Fruit fly (Drosophila melanogaster) whole organism, embryonic: ENCODE measurements around the gene Gdi.

Experiments
- Antp ChIP-seq: fragments of 200-800 bp; sonication (Bioruptor generic); optimal IDR thresholded peaks from 3 replicates; lab custom pipeline; 2016; ENCODE audit warnings: missing biosample characterization, missing genetic modification characterization
- Bdp1 ChIP-seq: fragments of 200-800 bp; sonication (Bioruptor generic); optimal IDR thresholded peaks from 3 replicates; lab custom pipeline; 2016; ENCODE audit warnings: missing biosample characterization, missing genetic modification characterization
- CG10274 ChIP-seq: fragments of 200-800 bp; sonication (Bioruptor generic); optimal IDR thresholded peaks from 3 replicates; lab custom pipeline; 2017; ENCODE audit warnings: missing biosample characterization, mild to moderate bottlenecking, missing genetic modification characterization
- CG10366 ChIP-seq: fragments of 200-800 bp; sonication (Bioruptor generic); IDR thresholded peaks from 2 replicates; pipeline ENCODE4 v1.3.6; 2022; ENCODE audit warnings: missing biosample characterization, missing genetic modification characterization
- CG10462 ChIP-seq: fragments of 200-800 bp; sonication (Bioruptor generic); optimal IDR thresholded peaks from 2 replicates; lab custom pipeline; 2016; ENCODE audit warnings: missing biosample characterization, missing genetic modification characterization
- CG11247 ChIP-seq: fragments of 200-800 bp; sonication (Bioruptor generic); IDR thresholded peaks from 2 replicates; pipeline ENCODE4 v1.3.6; 2022; ENCODE audit warnings: missing biosample characterization, missing genetic modification characterization
- CG11504 ChIP-seq: fragments of 200-800 bp; sonication (Bioruptor generic); optimal IDR thresholded peaks from 3 replicates; lab custom pipeline; 2019; ENCODE audit warnings: missing biosample characterization, mild to moderate bottlenecking, missing genetic modification characterization, moderate library complexity
- CG12236 ChIP-seq: fragments of 200-800 bp; sonication (Bioruptor generic); optimal IDR thresholded peaks from 2 replicates; lab custom pipeline; 2016; ENCODE audit warnings: missing biosample characterization, missing genetic modification characterization
- CG14860 ChIP-seq: fragments of 200-800 bp; sonication (Bioruptor generic); IDR thresholded peaks from 3 replicates; pipeline ENCODE4 v1.3.6; 2022; ENCODE audit warnings: missing biosample characterization, missing genetic modification characterization; ENCODE audit not compliant: partially characterized antibody
- CG15514 ChIP-seq: fragments of 200-800 bp; sonication (Bioruptor generic); optimal IDR thresholded peaks from 3 replicates; lab custom pipeline; 2017; ENCODE audit warnings: missing biosample characterization, missing genetic modification characterization, mild to moderate bottlenecking, moderate library complexity, missing genetic modification reagents
- CG1603 ChIP-seq: fragments of 200-800 bp; sonication (Bioruptor generic); optimal IDR thresholded peaks from 2 replicates; lab custom pipeline; 2019; ENCODE audit warnings: missing biosample characterization, mild to moderate bottlenecking, missing genetic modification characterization, moderate library complexity
- CG16863 ChIP-seq: fragments of 200-800 bp; sonication (Bioruptor generic); optimal IDR thresholded peaks from 3 replicates; lab custom pipeline; 2016; ENCODE audit warnings: missing biosample characterization, missing genetic modification characterization
- CG17802 ChIP-seq: fragments of 200-800 bp; sonication (Bioruptor generic); optimal IDR thresholded peaks from 2 replicates; lab custom pipeline; 2018; ENCODE audit warnings: missing biosample characterization, mild to moderate bottlenecking, missing genetic modification characterization, moderate library complexity
- CG18619 ChIP-seq: fragments of 200-800 bp; sonication (Bioruptor generic); optimal IDR thresholded peaks from 3 replicates; lab custom pipeline; 2017; ENCODE audit warnings: missing biosample characterization, mild to moderate bottlenecking, missing genetic modification characterization
- CG31365 ChIP-seq: fragments of 200-800 bp; sonication (Bioruptor generic); optimal IDR thresholded peaks from 2 replicates; lab custom pipeline; 2018; ENCODE audit warnings: missing biosample characterization, mild to moderate bottlenecking, missing genetic modification characterization
- CG3838 ChIP-seq: fragments of 200-800 bp; sonication (Bioruptor generic); optimal IDR thresholded peaks from 3 replicates; lab custom pipeline; 2016; ENCODE audit warnings: missing biosample characterization, missing genetic modification characterization
- CG4328 ChIP-seq: fragments of 200-800 bp; sonication (Bioruptor generic); optimal IDR thresholded peaks from 3 replicates; lab custom pipeline; 2017; ENCODE audit warnings: missing biosample characterization, missing genetic modification reagents, missing genetic modification characterization
- CG5245 ChIP-seq: fragments of 200-800 bp; sonication (Bioruptor generic); optimal IDR thresholded peaks from 3 replicates; lab custom pipeline; 2016; ENCODE audit warnings: missing biosample characterization, missing genetic modification characterization
- CG7745 ChIP-seq: fragments of 200-800 bp; sonication (Bioruptor generic); optimal IDR thresholded peaks from 2 replicates; lab custom pipeline; 2018; ENCODE audit warnings: missing biosample characterization, mild to moderate bottlenecking, missing genetic modification characterization, moderate library complexity
- CG8924 ChIP-seq: fragments of 200-800 bp; optimal IDR thresholded peaks from 3 replicates; lab custom pipeline; 2019; ENCODE audit warnings: missing biosample characterization, mild to moderate bottlenecking, missing genetic modification characterization, moderate library complexity
- CG9437 ChIP-seq: fragments of 200-800 bp; sonication (Bioruptor generic); optimal IDR thresholded peaks from 2 replicates; lab custom pipeline; 2018; ENCODE audit warnings: missing biosample characterization, mild to moderate bottlenecking, missing genetic modification characterization
- CG9609 ChIP-seq: fragments of 200-800 bp; sonication (Bioruptor generic); optimal IDR thresholded peaks from 3 replicates; lab custom pipeline; 2016; ENCODE audit warnings: missing biosample characterization, missing genetic modification characterization
- CG9797 ChIP-seq: fragments of 200-800 bp; sonication (Bioruptor generic); optimal IDR thresholded peaks from 3 replicates; lab custom pipeline; 2018; ENCODE audit warnings: missing biosample characterization, mild to moderate bottlenecking, missing genetic modification characterization
- D ChIP-seq, 2 experiments: fragments of 200-800 bp in 1 of 2; fragments of >200 bp in 1 of 2; sonication (Bioruptor generic) in 1 of 2; optimal IDR thresholded peaks; 2 replicates in 1 of 2; 3 replicates in 1 of 2; lab custom pipeline; 2017; ENCODE audit warnings: mild to moderate bottlenecking in 1 of 2, missing biosample characterization in 1 of 2, missing genetic modification characterization in 1 of 2, missing genetic modification reagents in 1 of 2
- Dll ChIP-seq: fragments of 200-800 bp; sonication (Bioruptor generic); IDR thresholded peaks from 4 replicates; pipeline ENCODE4 v1.3.6; 2022; ENCODE audit warnings: missing biosample characterization, missing genetic modification characterization; ENCODE audit not compliant: partially characterized antibody
- E2f2 ChIP-seq: fragments of 200-800 bp; sonication (Bioruptor generic); IDR thresholded peaks from 2 replicates; pipeline ENCODE4 v1.3.6; 2022; ENCODE audit warnings: missing biosample characterization, missing genetic modification characterization
- Ets65A ChIP-seq: fragments of 200-800 bp; sonication (Bioruptor generic); peaks from one replicate; lab custom pipeline; 2016; ENCODE audit warnings: missing biosample characterization, missing genetic modification characterization
- Fer1 ChIP-seq: fragments of 200-800 bp; sonication (Bioruptor generic); optimal IDR thresholded peaks from 2 replicates; lab custom pipeline; 2017; ENCODE audit warnings: missing biosample characterization, mild to moderate bottlenecking, missing genetic modification characterization
- H2.0 ChIP-seq: fragments of 200-800 bp; sonication (Bioruptor generic); IDR thresholded peaks from 2 replicates; pipeline ENCODE4 v1.3.6; 2022; ENCODE audit warnings: missing biosample characterization, missing genetic modification characterization
- HHEX ChIP-seq: fragments of 200-800 bp; sonication (Bioruptor generic); optimal IDR thresholded peaks from 3 replicates; lab custom pipeline; 2017; ENCODE audit warnings: missing biosample characterization, mild to moderate bottlenecking, missing genetic modification characterization, missing genetic modification reagents
- Hmr ChIP-seq: fragments of 200-800 bp; sonication (Bioruptor generic); optimal IDR thresholded peaks from 3 replicates; lab custom pipeline; 2017; ENCODE audit warnings: mild to moderate bottlenecking, missing biosample characterization, missing genetic modification reagents, missing genetic modification characterization
- Stat92E ChIP-seq, 3 experiments: fragments of >200 bp in 2 of 3; fragments of 200-800 bp in 1 of 3; sonication (Bioruptor generic) in 1 of 3; optimal IDR thresholded peaks; 2 replicates each; lab custom pipeline; 2017 to 2019; ENCODE audit warnings: missing biosample characterization in 3 of 3, missing genetic modification characterization in 3 of 3, mild to moderate bottlenecking in 1 of 3, moderate library complexity in 1 of 3
- TFAM ChIP-seq: fragments of 200-800 bp; sonication (Bioruptor generic); optimal IDR thresholded peaks from 2 replicates; lab custom pipeline; 2017; ENCODE audit warnings: missing biosample characterization, missing genetic modification characterization, inconsistent platforms
- Vsx1 ChIP-seq: fragments of 200-800 bp; sonication (Bioruptor generic); optimal IDR thresholded peaks from 2 replicates; lab custom pipeline; 2017; ENCODE audit warnings: missing biosample characterization, mild to moderate bottlenecking, missing genetic modification characterization, missing genetic modification reagents
- cad ChIP-seq: fragments of >200 bp; optimal IDR thresholded peaks from 2 replicates; lab custom pipeline; 2017; ENCODE audit warnings: missing biosample characterization, missing genetic modification characterization
- cato ChIP-seq: fragments of 200-800 bp; sonication (Bioruptor generic); optimal IDR thresholded peaks from 2 replicates; lab custom pipeline; 2016; ENCODE audit warnings: missing biosample characterization, missing genetic modification characterization, borderline replicate concordance
- chif ChIP-seq, 2 experiments: fragments of 200-800 bp; sonication (Bioruptor generic); optimal IDR thresholded peaks; 3 replicates each; lab custom pipeline; 2016; ENCODE audit warnings: missing biosample characterization in 2 of 2, missing genetic modification characterization in 2 of 2
- crc ChIP-seq: fragments of 200-800 bp; sonication (Bioruptor generic); optimal IDR thresholded peaks from 2 replicates; lab custom pipeline; 2016; ENCODE audit warnings: missing biosample characterization, missing genetic modification characterization
- dati ChIP-seq: fragments of 200-800 bp; sonication (Bioruptor generic); IDR thresholded peaks from 2 replicates; pipeline ENCODE4 v1.3.6; 2022; ENCODE audit warnings: missing biosample characterization, missing genetic modification characterization
- eve ChIP-seq, 2 experiments: fragments of >200 bp; optimal IDR thresholded peaks; 2 replicates each; lab custom pipeline; 2017; ENCODE audit warnings: missing biosample characterization in 2 of 2, missing genetic modification characterization in 2 of 2
- fd64A ChIP-seq: fragments of 200-800 bp; sonication (Bioruptor generic); optimal IDR thresholded peaks from 3 replicates; lab custom pipeline; 2018; ENCODE audit warnings: missing biosample characterization, mild to moderate bottlenecking, missing genetic modification characterization
- fd96Cb ChIP-seq: fragments of 200-800 bp; sonication (Bioruptor generic); optimal IDR thresholded peaks from 2 replicates; lab custom pipeline; 2018; ENCODE audit warnings: missing biosample characterization, mild to moderate bottlenecking, missing genetic modification characterization, moderate library complexity
- jigr1 ChIP-seq: fragments of 200-800 bp; sonication (Bioruptor generic); IDR thresholded peaks from 3 replicates; pipeline ENCODE4 v1.3.6; 2022; ENCODE audit warnings: missing biosample characterization, missing genetic modification characterization
- pan ChIP-seq, 4 experiments: fragments of >200 bp in 3 of 4; fragments of 200-800 bp in 1 of 4; sonication (Bioruptor generic) in 1 of 4; optimal IDR thresholded peaks in 3 of 4; IDR thresholded peaks in 1 of 4; 2 replicates each; pipeline versions ENCODE4 v1.3.6 to Lab custom; 2017 to 2022; ENCODE audit warnings: missing biosample characterization in 2 of 4, missing genetic modification characterization in 2 of 4, mixed read lengths in 1 of 4
- pum ChIP-seq: fragments of 200-800 bp; sonication (Bioruptor generic); optimal IDR thresholded peaks from 2 replicates; lab custom pipeline; 2016; ENCODE audit warnings: missing biosample characterization, missing genetic modification characterization
- sc ChIP-seq, 3 experiments: fragments of >200 bp in 2 of 3; fragments of 200-800 bp in 1 of 3; sonication (Bioruptor generic) in 1 of 3; optimal IDR thresholded peaks; 2 replicates in 2 of 3; 3 replicates in 1 of 3; lab custom pipeline; 2017; ENCODE audit warnings: mild to moderate bottlenecking in 1 of 3, missing biosample characterization in 1 of 3, missing genetic modification characterization in 1 of 3, missing genetic modification reagents in 1 of 3
- ttk ChIP-seq: fragments of 200-800 bp; sonication (Bioruptor generic); IDR thresholded peaks from 2 replicates; pipeline ENCODE4 v2.1.2; 2022; ENCODE audit warnings: missing biosample characterization, missing genetic modification characterization
- vvl ChIP-seq: fragments of 200-800 bp; sonication (Bioruptor generic); IDR thresholded peaks from 2 replicates; pipeline ENCODE4 v1.3.6; 2022; ENCODE audit warnings: missing biosample characterization, missing genetic modification characterization

Gene Gdi

dm6 chr2L:9525719-9526118, 31.0 kb upstream of the Gdi start (continued):
- TF ChIP-seq CG18619 (peak; percentile 89), E2f2 (GFP tag; lab: Robert Waterston, UW) (peak; percentile 71), CG9609 (GFP tag; lab: Kevin White, UChicago) (peak; percentile 76), CG11504 (tag; lab: Kevin White, UChicago) (peak; percentile 36), CG14860 (GFP tag; lab: Robert Waterston, UW) (no peak), CG9797 (peak; percentile 43), CG31365 (tag; lab: Kevin White, UChicago) (peak; percentile 86), Hmr (peak; percentile 94), D (optimal IDR thresholded peaks at IDR 0.05; lab: Kevin White, UChicago) (no peak), D (GFP tag; optimal IDR thresholded peaks at IDR 0.05; lab: Kevin White, UChicago) (peak; percentile 86), Stat92E (GFP tag; optimal IDR thresholded peaks at IDR 0.05; lab: Kevin White, UChicago) (peak in 1 of 3 experiments; percentile 49), CG16863 (GFP tag; lab: Kevin White, UChicago) (peak; percentile 89), Ets65A (GFP tag; lab: Kevin White, UChicago) (no peak), Fer1 (peak; percentile 96), dati (GFP tag; lab: Robert Waterston, UW) (peak; percentile 40; the same call in 1 of the 2 replicates), CG4328 (GFP tag; lab: Kevin White, UChicago) (peak; percentile 94), ttk (GFP tag; lab: Robert Waterston, UW) (peak; percentile 43; the same call in 1 of the 2 replicates), CG10366 (peak; percentile 70), Antp (GFP tag; lab: Kevin White, UChicago) (peak; percentile 74), CG10274 (GFP tag; lab: Kevin White, UChicago) (peak; percentile 75), fd96Cb (tag; lab: Kevin White, UChicago) (peak; percentile 44), Dll (GFP tag; lab: Robert Waterston, UW) (no peak), CG5245 (GFP tag; lab: Kevin White, UChicago) (peak; percentile 69), Vsx1 (GFP tag; lab: Kevin White, UChicago) (peak; percentile 95), pum (GFP tag; lab: Kevin White, UChicago) (peak; percentile 78), crc (GFP tag; lab: Kevin White, UChicago) (peak; percentile 52), CG10462 (peak; percentile 73), pan (optimal IDR thresholded peaks at IDR 0.05; lab: Kevin White, UChicago) (no peak), pan (GFP tag; optimal IDR thresholded peaks at IDR 0.05 in 1 of 2, IDR thresholded peaks at IDR 0.05 in 1 of 2) (peak in 1 of 2 experiments; percentile 88), eve (GFP tag; optimal IDR thresholded peaks at IDR 0.05; lab: Kevin White, UChicago) (peak in 1 of 2 experiments; percentile 65), CG9437 (peak; percentile 21), cato (peak; percentile 78), fd64A (GFP tag; lab: Kevin White, UChicago) (peak; percentile 98), jigr1 (GFP tag; lab: Robert Waterston, UW) (no peak), CG1603 (tag; lab: Kevin White, UChicago) (peak; percentile 91), sc (optimal IDR thresholded peaks at IDR 0.05; lab: Kevin White, UChicago) (no peak), sc (GFP tag; optimal IDR thresholded peaks at IDR 0.05; lab: Kevin White, UChicago) (peak; percentile 90), CG3838 (GFP tag; lab: Kevin White, UChicago) (peak; percentile 88), CG15514 (GFP tag; lab: Kevin White, UChicago) (peak; percentile 88), H2.0 (GFP tag; lab: Robert Waterston, UW) (peak; percentile 81), CG8924 (peak; percentile 82), CG17802 (tag; lab: Kevin White, UChicago) (peak; percentile 44), CG12236 (GFP tag; lab: Kevin White, UChicago) (peak; percentile 94), vvl (GFP tag; lab: Robert Waterston, UW) (peak; percentile 84), chif (GFP tag; optimal IDR thresholded peaks at IDR 0.05; lab: Kevin White, UChicago) (peak; percentile 78 to 83), TFAM (peak; percentile 83), HHEX (GFP tag; lab: Kevin White, UChicago) (peak; percentile 94), Bdp1 (GFP tag; lab: Kevin White, UChicago) (peak; percentile 85), CG11247 (GFP tag; lab: Robert Waterston, UW) (peak; percentile 73), cad (GFP tag; lab: Kevin White, UChicago) (no peak), CG7745 (peak; percentile 94)
